Worm (Caenorhabditis elegans): ENCODE measurements around the gene C52B11.5.
A peak's percentile ranks its signal among the peaks of the same experiment; 100 is the strongest.

The C52B11.5 gene

ce11 chrX:1272539-1272938 lies at the start of gene C52B11.5:
C52B11.5 (plus strand) TSS chrX:1272788.
- TF ChIP-seq nhr-28 (tag; optimal IDR thresholded peaks at IDR 0.05) (peak; percentile 80), mep-1 (tag; optimal IDR thresholded peaks at IDR 0.05) (peak; percentile 57), lim-7 (GFP tag; IDR thresholded peaks at IDR 0.05) (no peak), ceh-20 (GFP tag; IDR thresholded peaks at IDR 0.05) (no peak), zip-11 (GFP tag; IDR thresholded peaks at IDR 0.05) (no peak), dmd-9 (GFP tag; IDR thresholded peaks at IDR 0.05) (no peak), ztf-11 (tag; optimal IDR thresholded peaks at IDR 0.05) (no peak), nhr-25 (tag; optimal IDR thresholded peaks at IDR 0.05; ENCODE audit: borderline replicate concordance, insufficient read depth) (no peak), nhr-10 (tag; optimal IDR thresholded peaks at IDR 0.05) (peak; percentile 49), mdt-29 (GFP tag; IDR thresholded peaks at IDR 0.05) (peak; percentile 71), php-3 (GFP tag; IDR thresholded peaks at IDR 0.05) (peak; percentile 96), dve-1 (tag; optimal IDR thresholded peaks at IDR 0.05; ENCODE audit: insufficient read depth) (peak; percentile 90), nhr-77 (tag; optimal IDR thresholded peaks at IDR 0.05) (peak; percentile 79), pqm-1 (tag; optimal IDR thresholded peaks at IDR 0.05) (peak; percentile 99), daf-12 (tag; optimal IDR thresholded peaks at IDR 0.05) (no peak), hlh-11 (tag; optimal IDR thresholded peaks at IDR 0.05) (peak; percentile 97), dmd-6 (GFP tag; IDR thresholded peaks at IDR 0.05) (peak; percentile 95), hlh-30 (tag; optimal IDR thresholded peaks at IDR 0.05; ENCODE audit: insufficient read depth) (peak; percentile 71), nhr-237 (tag; optimal IDR thresholded peaks at IDR 0.05) (no peak), nhr-41 (GFP tag; IDR thresholded peaks at IDR 0.05) (peak; percentile 82), Y75B8A.6 (GFP tag; IDR thresholded peaks at IDR 0.05) (no peak), daf-16 (GFP tag; optimal IDR thresholded peaks at IDR 0.05) (peak in 1 of 2 experiments; percentile 35), daf-16 (tag; optimal IDR thresholded peaks at IDR 0.05) (peak; percentile 87), ZK337.2 (GFP tag; IDR thresholded peaks at IDR 0.05) (no peak), mxl-3 (GFP tag; optimal IDR thresholded peaks at IDR 0.05) (peak; percentile 48), tra-1 (GFP tag; IDR thresholded peaks at IDR 0.05) (peak; percentile 81), gei-8 (GFP tag; optimal IDR thresholded peaks at IDR 0.05) (no peak), nhr-6 (tag; optimal IDR thresholded peaks at IDR 0.05) (peak; percentile 48), nhr-48 (tag; optimal IDR thresholded peaks at IDR 0.05) (peak; percentile 83), jun-1 (tag; optimal IDR thresholded peaks at IDR 0.05) (no peak), T20F7.1 (GFP tag; optimal IDR thresholded peaks at IDR 0.05) (peak; percentile 57), fos-1 (tag; optimal IDR thresholded peaks at IDR 0.05) (no peak), snpc-4 (tag; optimal IDR thresholded peaks at IDR 0.05) (no peak), Y105C5A.15 (GFP tag; IDR thresholded peaks at IDR 0.05) (0 out of 2 replicates have a peak, but pooled peaks have one; percentile 31), vab-7 (GFP tag; IDR thresholded peaks at IDR 0.05) (no peak), zfp-2 (tag; optimal IDR thresholded peaks at IDR 0.05) (no peak), lin-1 (GFP tag; IDR thresholded peaks at IDR 0.05) (peak; percentile 88; the same call in 1 of the 2 replicates), cey-2 (tag; optimal IDR thresholded peaks at IDR 0.05; ENCODE audit: borderline replicate concordance, insufficient read depth) (no peak), lin-38 (GFP tag; IDR thresholded peaks at IDR 0.05) (no peak), fkh-10 (GFP tag; optimal IDR thresholded peaks at IDR 0.05) (no peak)

ce11 chrX:1223089-1223488 lies 49.5 kb upstream of the C52B11.5 start:
- TF ChIP-seq aha-1 (tag) (peak; percentile 75), mdt-29 (GFP tag; IDR thresholded peaks at IDR 0.05) (no peak), tra-1 (GFP tag; IDR thresholded peaks at IDR 0.05) (no peak)
